Worm (Caenorhabditis elegans) whole organism, L1 larva: ENCODE data around the gene C12D5.10.

Source experiments
- C04F5.9 ChIP-seq: sonication (generic microtip); optimal IDR thresholded peaks from 2 replicates; lab custom pipeline; 2016; ENCODE audit warnings: missing genetic modification characterization, missing compliant biosample characterization
- aly-2 ChIP-seq: fragments of 150-350 bp; optimal IDR thresholded peaks from 2 replicates; lab custom pipeline; 2014; ENCODE audit warnings: missing biosample characterization, missing genetic modification characterization
- lin-14 ChIP-seq: fragments of 200-800 bp; sonication (Bioruptor generic); optimal IDR thresholded peaks from 2 replicates; lab custom pipeline; 2018; ENCODE audit warnings: mild to moderate bottlenecking, missing genetic modification characterization, moderate library complexity, missing compliant biosample characterization

DNA sequence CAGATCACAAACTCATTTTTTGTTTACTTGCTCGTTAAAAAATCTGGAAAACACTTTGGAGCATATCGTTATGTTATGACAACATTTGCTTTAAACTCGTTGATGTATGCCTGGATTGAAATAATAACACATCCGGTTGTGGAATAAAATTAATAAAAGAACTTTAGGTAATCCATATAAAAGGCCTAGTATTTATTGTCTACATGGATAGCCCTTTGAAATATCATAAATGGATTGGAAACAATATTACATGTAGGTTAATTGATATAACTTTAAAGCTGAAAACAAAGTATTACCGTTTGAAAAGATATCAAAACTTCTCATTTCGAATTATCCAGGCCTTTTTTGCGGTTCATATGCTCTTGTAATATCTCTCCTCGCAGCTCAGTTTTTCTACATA lies 2.7 kb downstream of the C12D5.10 start:
- no peak for TF ChIP-seq lin-14 (GFP tag; lab: Kevin White, UChicago)
- TF ChIP-seq aly-2: no peak
- no peak for TF ChIP-seq C04F5.9 (tag; lab: Kevin White, UChicago)
